Fruit fly (Drosophila melanogaster): ENCODE results near the gene CG13924.

The CG13924 gene

dm6 chr3L:1861794-1862447 lies 7.9 kb upstream of the CG13924 start, which contains the start of gene Rap1:
Rap1 (minus strand) TSS chr3L:1862239.
- peak; percentile 58 for TF ChIP-seq noc (tag; optimal IDR thresholded peaks at IDR 0.05)

dm6 chr3L:1865121-1865727 lies 4.6 kb upstream of the CG13924 start, which contains the start of the genes HBS1 and CG12025:
HBS1 (minus strand) TSS chr3L:1865240.
CG12025 (plus strand) TSS chr3L:1865430.
- peak; percentile 21 for TF ChIP-seq noc (tag; optimal IDR thresholded peaks at IDR 0.05)

dm6 chr3L:1866021-1866811 lies 3.6 kb upstream of the CG13924 start:
- peak; percentile 7 for TF ChIP-seq noc (tag; optimal IDR thresholded peaks at IDR 0.05)

- TF ChIP-seq noc (tag; optimal IDR thresholded peaks at IDR 0.05): no peak
Observed at dm6 chr3L:1868841-1869240, 978 bp upstream of the CG13924 start.

dm6 chr3L:1876215-1876625 lies 6.4 kb downstream of the CG13924 start, which contains the start of gene dre4:
dre4 (minus strand) TSS chr3L:1876312.
- TF ChIP-seq noc (tag; optimal IDR thresholded peaks at IDR 0.05): peak; percentile 21

dm6 chr3L:1880692-1881091 lies 10.9 kb downstream of the CG13924 start:
- no peak for TF ChIP-seq noc (tag; optimal IDR thresholded peaks at IDR 0.05)

dm6 chr3L:1881919-1882318 lies 12.1 kb downstream of the CG13924 start:
- peak; percentile 16 for TF ChIP-seq noc (tag; optimal IDR thresholded peaks at IDR 0.05)

dm6 chr3L:1882868-1883554 lies 13.2 kb downstream of the CG13924 start, which contains the start of gene CG13937:
CG13937 (minus strand) TSS chr3L:1883041.
- no peak for TF ChIP-seq noc (tag; optimal IDR thresholded peaks at IDR 0.05)

dm6 chr3L:1884652-1885051 lies 14.8 kb downstream of the CG13924 start, which contains the start of gene Aprt:
Aprt (minus strand) TSS chr3L:1885019.
- peak; percentile 72 for TF ChIP-seq noc (tag; optimal IDR thresholded peaks at IDR 0.05)

dm6 chr3L:1885436-1885835 lies 15.6 kb downstream of the CG13924 start, which contains the start of gene Tmhs:
Tmhs (plus strand) TSS chr3L:1885657.
- TF ChIP-seq noc (tag; optimal IDR thresholded peaks at IDR 0.05): no peak

dm6 chr3L:1886125-1886544 lies 16.3 kb downstream of the CG13924 start:
- no peak for TF ChIP-seq noc (tag; optimal IDR thresholded peaks at IDR 0.05)

- TF ChIP-seq noc (tag; optimal IDR thresholded peaks at IDR 0.05): no peak
Observed at dm6 chr3L:1887929-1888529, 18.2 kb downstream of the CG13924 start.

- no peak for TF ChIP-seq noc (tag; optimal IDR thresholded peaks at IDR 0.05)
Observed at dm6 chr3L:1890941-1891340, 21.1 kb downstream of the CG13924 start.

dm6 chr3L:1891914-1892313 lies 22.1 kb downstream of the CG13924 start:
- TF ChIP-seq noc (tag; optimal IDR thresholded peaks at IDR 0.05): no peak

dm6 chr3L:1897709-1898108 lies 27.9 kb downstream of the CG13924 start:
- no peak for TF ChIP-seq noc (tag; optimal IDR thresholded peaks at IDR 0.05)

Measured in whole organism, larva.